Worm (Caenorhabditis elegans) whole organism, L4 larva: ENCODE data around the gene K10D2.8.

Experiments used
- F37D6.2 ChIP-seq: sonication (generic microtip); optimal IDR thresholded peaks from 2 replicates; lab custom pipeline; 2016; ENCODE audit warnings: mild to moderate bottlenecking, missing genetic modification characterization, missing compliant biosample characterization
- Y75B8A.6 ChIP-seq: fragments of 200-800 bp; sonication (Bioruptor generic); IDR thresholded peaks from 2 replicates; pipeline ENCODE4 v1.3.6; 2022; ENCODE audit warnings: missing genetic modification reagents, missing genetic modification characterization, missing compliant biosample characterization
- ama-1 ChIP-seq: fragments of 150-350 bp; optimal IDR thresholded peaks from 2 replicates; lab custom pipeline; 2014; ENCODE audit warnings: inconsistent platforms, mixed read lengths
- ceh-82 ChIP-seq: sonication (generic microtip); optimal IDR thresholded peaks from 2 replicates; lab custom pipeline; 2017; ENCODE audit warnings: missing biosample characterization, missing genetic modification characterization
- daf-16 ChIP-seq, 3 experiments: sonication (generic microtip); optimal IDR thresholded peaks; 2 replicates each; lab custom pipeline; 2016 to 2017; ENCODE audit warnings: missing genetic modification characterization in 3 of 3, missing genetic modification reagents in 3 of 3, mild to moderate bottlenecking in 2 of 3, missing compliant biosample characterization in 2 of 3, missing biosample characterization in 1 of 3, moderate library complexity in 1 of 3
- dpl-1 ChIP-seq: fragments of 150-350 bp; optimal IDR thresholded peaks from 2 replicates; lab custom pipeline; 2014; ENCODE audit warnings: missing biosample characterization, missing genetic modification reagents, missing genetic modification characterization
- dve-1 ChIP-seq: sonication (generic microtip); optimal IDR thresholded peaks from 2 replicates; lab custom pipeline; 2017; ENCODE audit warnings: antibody characterized with exemption, mild to moderate bottlenecking, missing genetic modification characterization, missing compliant biosample characterization; ENCODE audit not compliant: insufficient read depth
- fos-1 ChIP-seq: fragments of 150-350 bp; optimal IDR thresholded peaks from 2 replicates; lab custom pipeline; 2014; ENCODE audit warnings: missing biosample characterization, missing genetic modification characterization
- hif-1 ChIP-seq, 2 experiments: sonication (generic microtip); optimal IDR thresholded peaks; 2 replicates each; lab custom pipeline; 2016 to 2017; ENCODE audit warnings: missing compliant biosample characterization in 2 of 2, missing genetic modification characterization in 2 of 2, missing genetic modification reagents in 2 of 2, missing genotype in 2 of 2, mild to moderate bottlenecking in 1 of 2
- hlh-11 ChIP-seq: fragments of 200-800 bp; sonication (Bioruptor generic); optimal IDR thresholded peaks from 2 replicates; lab custom pipeline; 2018; ENCODE audit warnings: mild to moderate bottlenecking, missing genetic modification characterization, missing compliant biosample characterization
- jun-1 ChIP-seq: fragments of 150-350 bp; optimal IDR thresholded peaks from 2 replicates; lab custom pipeline; 2014; ENCODE audit warnings: missing biosample characterization, missing genetic modification reagents, missing genetic modification characterization
- lsy-2 ChIP-seq, 2 experiments: fragments of 150-350 bp in 1 of 2; sonication (generic microtip) in 1 of 2; optimal IDR thresholded peaks; 2 replicates each; lab custom pipeline; 2014 to 2017; ENCODE audit warnings: missing biosample characterization in 2 of 2, missing genetic modification characterization in 2 of 2
- madf-9 ChIP-seq: fragments of 200-800 bp; sonication (Bioruptor generic); conservative IDR thresholded peaks from 2 replicates; pipeline ENCODE4 v1.3.6; 2022; ENCODE audit warnings: missing genetic modification reagents, missing genetic modification characterization, missing compliant biosample characterization
- mdt-29 ChIP-seq: fragments of 200-800 bp; sonication (Bioruptor generic); IDR thresholded peaks from 2 replicates; pipeline ENCODE4 v1.3.6; 2022; ENCODE audit warnings: missing genetic modification reagents, missing genetic modification characterization, missing compliant biosample characterization
- mep-1 ChIP-seq: fragments of 150-350 bp; sonication (generic microtip); optimal IDR thresholded peaks from 3 replicates; lab custom pipeline; 2014; ENCODE audit warnings: missing biosample characterization, missing genetic modification characterization
- mes-2 ChIP-seq: sonication (generic microtip); optimal IDR thresholded peaks from 2 replicates; lab custom pipeline; 2016; ENCODE audit warnings: missing genotype, mild to moderate bottlenecking, missing genetic modification characterization, missing compliant biosample characterization; ENCODE audit not compliant: poor library complexity, severe bottlenecking
- mxl-2 ChIP-seq: fragments of 200-800 bp; sonication (Bioruptor generic); conservative IDR thresholded peaks from 2 replicates; pipeline ENCODE4 v1.3.6; 2022; ENCODE audit warnings: missing genetic modification reagents, missing genetic modification characterization, missing compliant biosample characterization
- mxl-3 ChIP-seq: fragments of 200-800 bp; sonication (Bioruptor generic); optimal IDR thresholded peaks from 2 replicates; lab custom pipeline; 2018; ENCODE audit warnings: mild to moderate bottlenecking, missing genetic modification characterization, missing compliant biosample characterization
- nhr-111 ChIP-seq: fragments of 200-800 bp; sonication (Bioruptor generic); optimal IDR thresholded peaks from 2 replicates; lab custom pipeline; 2018; ENCODE audit warnings: mild to moderate bottlenecking, missing genetic modification characterization, missing compliant biosample characterization
- nhr-28 ChIP-seq: fragments of 150-350 bp; optimal IDR thresholded peaks from 2 replicates; lab custom pipeline; 2014; ENCODE audit warnings: missing biosample characterization, missing genetic modification characterization
- nhr-6 ChIP-seq: fragments of 150-350 bp; optimal IDR thresholded peaks from 2 replicates; lab custom pipeline; 2014; ENCODE audit warnings: missing biosample characterization, missing genetic modification characterization
- nhr-76 ChIP-seq: fragments of 150-350 bp; optimal IDR thresholded peaks from 2 replicates; lab custom pipeline; 2014; ENCODE audit warnings: missing biosample characterization, missing genetic modification characterization
- nhr-77 ChIP-seq: fragments of 150-350 bp; optimal IDR thresholded peaks from 2 replicates; lab custom pipeline; 2014; ENCODE audit warnings: missing biosample characterization, missing genetic modification characterization
- pha-4 ChIP-seq, 2 experiments: fragments of 150-350 bp in 1 of 2; fragments of 200-800 bp in 1 of 2; sonication (Bioruptor generic) in 1 of 2; IDR thresholded peaks in 1 of 2; optimal IDR thresholded peaks in 1 of 2; 2 replicates each; pipeline versions ENCODE4 v1.3.6 to Lab custom; 2014 to 2022; ENCODE audit warnings: missing genetic modification characterization in 2 of 2, missing genetic modification reagents in 2 of 2, missing biosample characterization in 1 of 2, missing compliant biosample characterization in 1 of 2
- php-3 ChIP-seq: fragments of 200-800 bp; sonication (Bioruptor generic); IDR thresholded peaks from 2 replicates; pipeline ENCODE4 v1.3.6; 2022; ENCODE audit warnings: missing genetic modification reagents, missing genetic modification characterization, missing compliant biosample characterization
- pqm-1 ChIP-seq: sonication (generic microtip); optimal IDR thresholded peaks from 2 replicates; lab custom pipeline; 2017; ENCODE audit warnings: missing biosample characterization, missing genetic modification characterization
- set-16 ChIP-seq: fragments of 200-800 bp; sonication (Bioruptor generic); IDR thresholded peaks from 2 replicates; pipeline ENCODE4 v1.3.6; 2022; ENCODE audit warnings: missing genetic modification reagents, missing genetic modification characterization, missing compliant biosample characterization
- snpc-1.2 ChIP-seq: fragments of 200-800 bp; sonication (Bioruptor generic); IDR thresholded peaks from 2 replicates; pipeline ENCODE4 v1.3.6; 2022; ENCODE audit warnings: missing genetic modification reagents, missing genetic modification characterization, missing compliant biosample characterization
- unc-39 ChIP-seq: sonication (generic microtip); optimal IDR thresholded peaks from 2 replicates; lab custom pipeline; 2017; ENCODE audit warnings: missing biosample characterization, missing genetic modification characterization
- unc-62 ChIP-seq, 3 experiments: fragments of 150-350 bp in 1 of 3; sonication (generic microtip); optimal IDR thresholded peaks in 2 of 3; peaks in 1 of 3; 1 replicate in 1 of 3; 2 replicates in 2 of 3; lab custom pipeline; 2014 to 2017; ENCODE audit warnings: missing biosample characterization in 3 of 3, missing genetic modification characterization in 3 of 3, missing genetic modification reagents in 3 of 3, missing genotype in 1 of 3
- zag-1 ChIP-seq: fragments of 150-350 bp; optimal IDR thresholded peaks from 2 replicates; lab custom pipeline; 2014; ENCODE audit warnings: missing biosample characterization, missing genetic modification characterization
- zfp-2 ChIP-seq: sonication (generic microtip); optimal IDR thresholded peaks from 2 replicates; lab custom pipeline; 2016; ENCODE audit warnings: mild to moderate bottlenecking, missing genetic modification characterization, missing compliant biosample characterization

Gene K10D2.8

DNA sequence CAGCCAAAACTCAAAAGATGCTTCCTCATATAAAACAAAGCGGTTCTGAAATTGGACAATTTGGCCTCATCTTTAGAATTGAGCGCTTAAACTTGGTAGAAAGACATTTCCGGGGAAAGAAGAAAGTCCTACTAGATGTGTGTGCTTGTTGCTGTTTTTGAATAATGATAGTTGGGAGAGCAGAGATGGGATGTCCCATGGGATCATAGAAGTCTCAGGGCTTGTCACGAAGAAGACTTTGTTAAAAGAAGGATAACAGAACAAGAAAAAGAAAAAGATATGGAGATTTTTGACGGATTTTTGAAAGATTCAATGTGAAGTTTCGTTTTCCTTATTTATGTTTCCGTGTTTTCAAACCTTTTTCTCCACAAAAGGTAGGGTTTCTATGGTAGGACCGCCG, 30.2 kb downstream of the K10D2.8 start, which contains the start of gene ZC155.2:
ZC155.2 (plus strand) TSS at position 301 of the 400 bp plus-strand sequence.
- TF ChIP-seq ceh-82 (tag; lab: Kevin White, UChicago), result no peak
- TF ChIP-seq mxl-2 (GFP tag; lab: Robert Waterston, UW), result no peak
- no peak for TF ChIP-seq zfp-2 (tag; lab: Kevin White, UChicago)

DNA sequence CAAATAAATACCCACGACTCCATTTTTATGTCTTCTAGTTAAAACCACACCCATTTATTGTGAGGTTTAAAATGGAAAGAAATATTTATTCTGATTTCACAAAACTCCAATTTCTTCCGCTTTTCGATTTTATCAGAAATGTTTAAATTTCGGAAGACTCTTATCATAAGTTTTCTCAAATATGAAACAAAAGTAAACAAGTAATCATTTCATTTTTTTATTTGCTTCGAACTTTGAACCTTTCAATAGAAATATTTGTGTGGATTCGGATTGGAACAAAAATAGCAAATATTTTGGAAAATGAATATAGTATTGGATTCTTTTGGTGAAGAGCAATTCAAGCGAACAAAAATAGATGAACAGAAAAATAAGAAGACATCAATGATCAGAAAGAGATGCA, 33.3 kb downstream of the K10D2.8 start:
- TF ChIP-seq daf-16 (GFP tag; optimal IDR thresholded peaks at IDR 0.05; lab: Kevin White, UChicago) (no peak), daf-16 (tag; optimal IDR thresholded peaks at IDR 0.05; lab: Kevin White, UChicago) (peak; percentile 83), madf-9 (no peak)

ce11 chrIII:5222777-5223176, 34.3 kb downstream of the K10D2.8 start:
- TF ChIP-seq nhr-28 (peak; percentile 35), nhr-76 (tag; lab: Kevin White, UChicago) (no peak), daf-16 (GFP tag; optimal IDR thresholded peaks at IDR 0.05; lab: Kevin White, UChicago) (no peak), daf-16 (tag; optimal IDR thresholded peaks at IDR 0.05; lab: Kevin White, UChicago) (peak; percentile 94), pha-4 (GFP tag; IDR thresholded peaks at IDR 0.05; lab: Robert Waterston, UW) (no peak), pha-4 (tag; optimal IDR thresholded peaks at IDR 0.05; lab: Kevin White, UChicago) (peak; percentile 72)

ce11 chrIII:5224908-5225307, 36.4 kb downstream of the K10D2.8 start:
- TF ChIP-seq mep-1 (tag; lab: Kevin White, UChicago) (peak; percentile 14), dpl-1 (GFP tag; lab: Kevin White, UChicago) (peak; percentile 1), php-3 (GFP tag; lab: Robert Waterston, UW) (no peak), ama-1 (lab: Kevin White, UChicago) (peak; percentile 51), mes-2 (tag; lab: Kevin White, UChicago) (peak; percentile 21), daf-16 (GFP tag; optimal IDR thresholded peaks at IDR 0.05; lab: Kevin White, UChicago) (no peak), daf-16 (tag; optimal IDR thresholded peaks at IDR 0.05; lab: Kevin White, UChicago) (peak; percentile 73), nhr-111 (GFP tag; lab: Kevin White, UChicago) (no peak), jun-1 (tag; lab: Kevin White, UChicago) (no peak), lsy-2 (tag; optimal IDR thresholded peaks at IDR 0.05; lab: Kevin White, UChicago) (peak in 1 of 2 experiments; percentile 21), F37D6.2 (tag; lab: Kevin White, UChicago) (no peak), zag-1 (tag; lab: Kevin White, UChicago) (no peak), madf-9 (0 out of 2 replicates have a peak, but pooled peaks have one; percentile 18), dve-1 (tag; lab: Kevin White, UChicago) (peak; percentile 81), mxl-3 (GFP tag; lab: Kevin White, UChicago) (no peak), Y75B8A.6 (no peak), fos-1 (tag; lab: Kevin White, UChicago) (no peak), pha-4 (GFP tag; IDR thresholded peaks at IDR 0.05; lab: Robert Waterston, UW) (no peak), pha-4 (tag; optimal IDR thresholded peaks at IDR 0.05; lab: Kevin White, UChicago) (peak; percentile 44), mdt-29 (no peak), nhr-28 (peak; percentile 52), unc-39 (tag; lab: Kevin White, UChicago) (no peak), nhr-77 (peak; percentile 23), nhr-6 (tag; lab: Kevin White, UChicago) (peak; percentile 54), pqm-1 (tag; lab: Kevin White, UChicago) (peak; percentile 36), hlh-11 (tag; lab: Kevin White, UChicago) (peak; percentile 36), hif-1 (tag; optimal IDR thresholded peaks at IDR 0.05; lab: Kevin White, UChicago) (no peak), unc-62 (GFP tag; optimal IDR thresholded peaks at IDR 0.05 in 1 of 2; lab: Kevin White, UChicago) (no peak), unc-62 (tag; optimal IDR thresholded peaks at IDR 0.05; lab: Kevin White, UChicago) (no peak), snpc-1.2 (no peak), set-16 (GFP tag; lab: Robert Waterston, UW) (no peak)
- TF ChIP-seq, all 104 proteins: peak for 14
